Fruit fly (Drosophila melanogaster) Kc167 (cell line): ENCODE measurements around the gene CG5013.

Experiments
- Myc ChIP-seq: fragments of >200 bp; optimal IDR thresholded peaks from 2 replicates; lab custom pipeline; 2017; ENCODE audit warnings: missing external identifiers
- Sin3A ChIP-seq: fragments of >200 bp; optimal IDR thresholded peaks from 2 replicates; lab custom pipeline; 2018; ENCODE audit warnings: missing external identifiers
- h ChIP-seq: fragments of >200 bp; optimal IDR thresholded peaks from 3 replicates; lab custom pipeline; 2018; ENCODE audit warnings: missing external identifiers
- psq ChIP-seq: fragments of >200 bp; optimal IDR thresholded peaks from 2 replicates; lab custom pipeline; 2017; ENCODE audit warnings: missing external identifiers

- no peak for TF ChIP-seq Myc (lab: Kevin White, UChicago)
- TF ChIP-seq psq (lab: Kevin White, UChicago), result no peak
- no peak for TF ChIP-seq h (lab: Kevin White, UChicago)
- TF ChIP-seq Sin3A (lab: Kevin White, UChicago), result no peak
These were observed 1.8 kb downstream of the CG5013 start for dm6 chr3R:16051329-16051679.
